Worm (Caenorhabditis elegans): ENCODE results near the gene C37C3.17.

The C37C3.17 gene

DNA sequence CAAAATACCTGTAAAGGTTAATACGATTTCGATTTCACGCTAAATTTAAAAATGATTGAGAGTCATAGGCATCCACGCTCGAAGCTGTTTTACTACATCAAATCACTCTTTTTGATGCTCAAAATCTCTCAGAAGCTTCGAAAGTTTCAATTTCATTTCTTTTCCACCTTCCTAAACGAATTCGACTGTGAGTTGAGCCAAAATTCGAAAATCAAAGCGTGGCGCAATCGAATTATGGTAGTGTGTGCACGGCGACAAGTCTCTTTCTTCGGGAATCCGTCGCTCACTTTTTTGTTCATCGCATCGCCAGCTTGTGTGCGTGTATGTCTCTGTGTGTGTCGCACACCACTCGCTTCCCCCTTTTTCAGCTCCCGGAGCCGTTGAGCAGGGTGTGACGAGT lies 11.3 kb upstream of the C37C3.17 start:
- TF ChIP-seq mxl-1 (tag; optimal IDR thresholded peaks at IDR 0.05) (no peak), tbx-9 (tag; optimal IDR thresholded peaks at IDR 0.05; ENCODE audit: borderline replicate concordance) (no peak), hmg-1.2 (GFP tag; IDR thresholded peaks at IDR 0.05) (no peak), lin-40 (tag; optimal IDR thresholded peaks at IDR 0.05) (no peak), rpc-1 (optimal IDR thresholded peaks at IDR 0.05) (no peak), rpc-1 (tag; optimal IDR thresholded peaks at IDR 0.05) (no peak), B0261.1 (tag; optimal IDR thresholded peaks at IDR 0.05) (no peak), ama-1 (optimal IDR thresholded peaks at IDR 0.05) (no peak), ama-1 (GFP tag; optimal IDR thresholded peaks at IDR 0.05) (no peak), C17E4.6 (GFP tag; IDR thresholded peaks at IDR 0.05) (no peak), lin-26 (GFP tag; IDR thresholded peaks at IDR 0.05) (no peak), zim-3 (tag; optimal IDR thresholded peaks at IDR 0.05) (no peak), F55B11.4 (tag; optimal IDR thresholded peaks at IDR 0.05; ENCODE audit: borderline replicate concordance, insufficient read depth) (no peak), cebp-2 (GFP tag; IDR thresholded peaks at IDR 0.05) (no peak), zfh-2 (GFP tag; conservative IDR thresholded peaks at IDR 0.05) (no peak)

DNA sequence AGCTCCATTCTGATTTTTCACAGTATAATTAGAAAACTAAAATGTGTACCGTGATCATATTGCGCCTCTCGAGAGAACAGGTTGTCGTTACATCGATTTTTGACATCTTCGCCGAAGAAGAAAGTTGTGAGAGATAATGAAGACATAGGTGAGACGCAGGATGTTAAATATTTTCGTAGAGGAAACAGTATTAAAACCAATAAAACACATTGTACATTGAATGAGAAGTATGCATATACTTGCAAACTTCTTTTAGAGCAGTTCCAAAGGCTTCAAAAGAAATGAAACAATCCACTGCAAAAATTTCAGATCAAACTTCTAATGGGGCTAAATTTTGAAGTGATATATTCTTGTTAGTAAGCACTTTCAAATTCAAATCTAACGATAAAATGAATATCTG lies 9.0 kb upstream of the C37C3.17 start, which contains the start of gene nipi-4:
Gene nipi-4 (minus strand): TSS at position 101 of the 400 bp plus-strand sequence.
- TF ChIP-seq tbx-9 (tag; optimal IDR thresholded peaks at IDR 0.05; ENCODE audit: borderline replicate concordance) (no peak), ztf-25 (GFP tag; IDR thresholded peaks at IDR 0.05) (no peak), egl-18 (GFP tag; IDR thresholded peaks at IDR 0.05) (no peak), ets-4 (GFP tag; optimal IDR thresholded peaks at IDR 0.05) (no peak), F37B4.10 (GFP tag; IDR thresholded peaks at IDR 0.05) (no peak), dox-1 (GFP tag; IDR thresholded peaks at IDR 0.05) (no peak), snpc-1.1 (tag; optimal IDR thresholded peaks at IDR 0.05; ENCODE audit: insufficient read depth) (no peak)

DNA sequence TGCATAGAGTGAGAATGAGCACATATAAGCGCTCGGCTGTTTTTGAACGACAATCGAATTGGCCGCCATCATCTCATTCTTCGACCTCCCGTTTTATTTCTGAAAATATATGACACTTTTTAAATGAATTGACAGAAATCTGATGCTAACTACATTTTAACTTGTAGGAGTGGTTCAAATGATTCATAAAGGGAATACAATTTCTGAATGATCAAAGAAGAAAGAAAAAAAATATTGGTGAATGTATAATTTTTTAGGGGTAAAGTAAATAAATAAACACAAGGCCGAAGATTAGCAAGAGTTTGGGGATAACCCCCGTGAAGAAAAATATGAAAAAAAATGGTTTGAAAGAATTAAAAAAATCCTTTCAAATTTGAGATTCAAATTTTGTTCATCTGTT lies 3.0 kb upstream of the C37C3.17 start, which contains the start of gene C37C3.11:
Gene C37C3.11 (minus strand): TSS at position 101 of the 400 bp plus-strand sequence.
- no peak for TF ChIP-seq B0261.1 (tag; optimal IDR thresholded peaks at IDR 0.05)
- no peak for TF ChIP-seq him-1 (tag; optimal IDR thresholded peaks at IDR 0.05)
- no peak for TF ChIP-seq B0019.2 (GFP tag; conservative IDR thresholded peaks at IDR 0.05)
- TF ChIP-seq lag-1 (GFP tag; IDR thresholded peaks at IDR 0.05): no peak
- TF ChIP-seq ZK185.1 (tag; optimal IDR thresholded peaks at IDR 0.05; ENCODE audit: poor library complexity, severe bottlenecking): no peak
- TF ChIP-seq tbx-9 (tag; optimal IDR thresholded peaks at IDR 0.05; ENCODE audit: borderline replicate concordance): no peak
- no peak for TF ChIP-seq ceh-40 (GFP tag; IDR thresholded peaks at IDR 0.05)
- TF ChIP-seq ztf-22 (GFP tag; optimal IDR thresholded peaks at IDR 0.05): no peak
- no peak for TF ChIP-seq ztf-25 (GFP tag; IDR thresholded peaks at IDR 0.05)
- TF ChIP-seq dpl-1 (GFP tag; optimal IDR thresholded peaks at IDR 0.05): no peak
- TF ChIP-seq F55B11.4 (tag; optimal IDR thresholded peaks at IDR 0.05; ENCODE audit: borderline replicate concordance, insufficient read depth): no peak
- TF ChIP-seq F37B4.10 (GFP tag; IDR thresholded peaks at IDR 0.05): no peak
- TF ChIP-seq C17E4.6 (GFP tag; IDR thresholded peaks at IDR 0.05): no peak
- TF ChIP-seq dox-1 (GFP tag; IDR thresholded peaks at IDR 0.05): no peak
- TF ChIP-seq mcd-1 (GFP tag; IDR thresholded peaks at IDR 0.05): no peak

DNA sequence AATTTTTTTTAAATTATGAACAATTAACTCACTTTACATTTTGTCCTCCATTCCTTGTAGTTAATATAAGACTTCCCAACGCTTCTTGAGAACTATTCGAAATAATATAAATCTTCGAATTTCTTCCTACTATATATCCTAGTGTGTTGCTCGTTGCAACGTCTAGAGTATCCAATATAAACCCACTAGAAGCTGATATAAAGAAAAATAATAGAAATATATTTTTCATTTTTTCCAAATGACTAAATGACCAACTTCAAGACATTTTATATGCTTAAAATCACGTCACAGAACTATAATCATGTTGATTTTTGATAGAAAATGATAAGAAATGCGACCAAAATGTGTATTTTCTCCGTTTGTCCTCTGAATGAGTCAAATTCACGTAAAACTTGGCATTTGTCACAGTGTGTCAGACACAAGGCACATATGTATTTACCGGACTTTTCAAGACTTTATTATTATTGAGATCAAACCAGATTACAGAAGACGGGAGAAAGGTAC lies 1.4 kb upstream of the C37C3.17 start, which contains the start of gene C37C3.10:
Gene C37C3.10 (minus strand): TSS at position 51 of the 504 bp plus-strand sequence.
- TF ChIP-seq nhr-27 (tag; optimal IDR thresholded peaks at IDR 0.05) (no peak), D2030.7 (GFP tag; IDR thresholded peaks at IDR 0.05) (no peak), nhr-80 (tag; optimal IDR thresholded peaks at IDR 0.05) (no peak), attf-3 (GFP tag; conservative IDR thresholded peaks at IDR 0.05) (no peak), ztf-18 (tag; optimal IDR thresholded peaks at IDR 0.05) (no peak), nhr-120 (GFP tag; IDR thresholded peaks at IDR 0.05) (no peak)

All from whole organism, young adult.